Fruit fly (Drosophila melanogaster) whole organism, wandering third instar larva: ENCODE data around the gene CG43867.

Source experiments
- Abd-B ChIP-seq: fragments of >200 bp; optimal IDR thresholded peaks from 2 replicates; lab custom pipeline; 2017; ENCODE audit warnings: missing biosample characterization, missing genetic modification characterization
- CG32264 ChIP-seq: fragments of 200-800 bp; sonication (Bioruptor generic); optimal IDR thresholded peaks from 2 replicates; lab custom pipeline; 2016; ENCODE audit warnings: missing biosample characterization, missing genetic modification characterization
- CG9705 ChIP-seq: fragments of 200-800 bp; sonication (Bioruptor generic); optimal IDR thresholded peaks from 2 replicates; lab custom pipeline; 2018; ENCODE audit warnings: missing biosample characterization, mild to moderate bottlenecking, missing genetic modification characterization
- Dfd ChIP-seq: fragments of >200 bp; optimal IDR thresholded peaks from 2 replicates; lab custom pipeline; 2017; ENCODE audit warnings: missing biosample characterization, missing genetic modification characterization
- Dif ChIP-seq: fragments of 200-275, 200-300 bp; sonication (Bioruptor generic); optimal IDR thresholded peaks from 2 replicates; lab custom pipeline; 2018; ENCODE audit warnings: missing biosample characterization, missing genetic modification characterization; ENCODE audit not compliant: partially characterized antibody
- GATAd ChIP-seq: sonication (Bioruptor generic); optimal IDR thresholded peaks from 2 replicates; lab custom pipeline; 2016; ENCODE audit warnings: missing biosample characterization, missing genetic modification characterization
- HLH106 ChIP-seq: fragments of 200-800 bp; optimal IDR thresholded peaks from 3 replicates; lab custom pipeline; 2019; ENCODE audit warnings: missing biosample characterization, mild to moderate bottlenecking, missing genetic modification characterization, moderate library complexity
- Hr78 ChIP-seq: fragments of >200 bp; optimal IDR thresholded peaks from 2 replicates; lab custom pipeline; 2017; ENCODE audit warnings: missing biosample characterization, missing genetic modification characterization
- Hr83 ChIP-seq: fragments of 200-300 bp; sonication (Bioruptor generic); optimal IDR thresholded peaks from 2 replicates; lab custom pipeline; 2016; ENCODE audit warnings: missing biosample characterization, mild to moderate bottlenecking, missing genetic modification characterization, moderate library complexity; ENCODE audit not compliant: poor library complexity, severe bottlenecking
- Jra ChIP-seq: sonication (Bioruptor generic); optimal IDR thresholded peaks from 2 replicates; lab custom pipeline; 2016; ENCODE audit warnings: missing biosample characterization, missing genetic modification characterization
- Mio ChIP-seq: sonication (Bioruptor generic); optimal IDR thresholded peaks from 2 replicates; lab custom pipeline; 2016; ENCODE audit warnings: missing biosample characterization, missing genetic modification characterization
- Myc ChIP-seq: fragments of >200 bp; optimal IDR thresholded peaks from 2 replicates; lab custom pipeline; 2017
- N ChIP-seq: fragments of >200 bp; optimal IDR thresholded peaks from 2 replicates; lab custom pipeline; 2018; ENCODE audit warnings: missing biosample characterization, missing external identifiers, missing genetic modification characterization
- OdsH ChIP-seq: fragments of 200-800 bp; sonication (Bioruptor generic); optimal IDR thresholded peaks from 2 replicates; lab custom pipeline; 2016; ENCODE audit warnings: missing biosample characterization, mild to moderate bottlenecking, missing genetic modification characterization
- Rel ChIP-seq, 2 experiments: fragments of 200-800 bp; sonication (Bioruptor generic) in 1 of 2; optimal IDR thresholded peaks; 2 replicates in 1 of 2; 3 replicates in 1 of 2; lab custom pipeline; 2016 to 2019; ENCODE audit warnings: mild to moderate bottlenecking in 2 of 2, missing biosample characterization in 2 of 2, missing genetic modification characterization in 2 of 2, moderate library complexity in 1 of 2
- Sp1 ChIP-seq: fragments of 200-800 bp; sonication (Bioruptor generic); optimal IDR thresholded peaks from 3 replicates; lab custom pipeline; 2019; ENCODE audit warnings: missing biosample characterization, mild to moderate bottlenecking, missing genetic modification characterization, moderate library complexity
- Vsx2 ChIP-seq: fragments of 200-300, 225-300 bp; sonication (Bioruptor generic); optimal IDR thresholded peaks from 2 replicates; lab custom pipeline; 2018; ENCODE audit warnings: missing biosample characterization, missing genetic modification characterization; ENCODE audit not compliant: partially characterized antibody
- br ChIP-seq: fragments of 200-800 bp; sonication (Bioruptor generic); optimal IDR thresholded peaks from 2 replicates; lab custom pipeline; 2016; ENCODE audit warnings: missing biosample characterization, missing genetic modification characterization
- brk ChIP-seq: fragments of 200-800 bp; sonication (Bioruptor generic); optimal IDR thresholded peaks from 2 replicates; lab custom pipeline; 2016; ENCODE audit warnings: missing biosample characterization, mild to moderate bottlenecking, missing genetic modification characterization
- dl ChIP-seq, 2 experiments: fragments of 175-275, 200-275 bp in 1 of 2; fragments of 200-275 bp in 1 of 2; sonication (Bioruptor generic); optimal IDR thresholded peaks; lab custom pipeline; 2018; ENCODE audit warnings: mild to moderate bottlenecking in 2 of 2, missing biosample characterization in 2 of 2, missing genetic modification characterization in 2 of 2, moderate library complexity in 2 of 2; ENCODE audit not compliant: partially characterized antibody in 2 of 2, insufficient read depth in 1 of 2
- dmrt93B ChIP-seq: fragments of 200-800 bp; sonication (Bioruptor generic); optimal IDR thresholded peaks from 2 replicates; lab custom pipeline; 2018; ENCODE audit warnings: missing biosample characterization, mild to moderate bottlenecking, missing genetic modification characterization
- dsf ChIP-seq: sonication (Bioruptor generic); optimal IDR thresholded peaks from 2 replicates; lab custom pipeline; 2016; ENCODE audit warnings: missing biosample characterization, missing genetic modification characterization, borderline replicate concordance
- ey ChIP-seq: fragments of 200-800 bp; sonication (Bioruptor generic); optimal IDR thresholded peaks from 2 replicates; lab custom pipeline; 2016; ENCODE audit warnings: missing biosample characterization, missing genetic modification characterization
- foxo ChIP-seq, 2 experiments: fragments of 200-800 bp; sonication (Bioruptor generic); optimal IDR thresholded peaks; 2 replicates in 1 of 2; 3 replicates in 1 of 2; lab custom pipeline; 2016 to 2017; ENCODE audit warnings: missing biosample characterization in 2 of 2, missing genetic modification characterization in 2 of 2
- fru ChIP-seq: fragments of 200-800 bp; sonication (Bioruptor generic); optimal IDR thresholded peaks from 3 replicates; lab custom pipeline; 2016; ENCODE audit warnings: missing biosample characterization, mild to moderate bottlenecking, missing genetic modification characterization
- h ChIP-seq: fragments of 200-800 bp; sonication (Bioruptor generic); optimal IDR thresholded peaks from 3 replicates; lab custom pipeline; 2016; ENCODE audit warnings: missing biosample characterization, mild to moderate bottlenecking, missing genetic modification characterization
- jim ChIP-seq: fragments of 175-275, 200-325 bp; sonication (Bioruptor generic); optimal IDR thresholded peaks from 2 replicates; lab custom pipeline; 2016; ENCODE audit warnings: missing biosample characterization, mild to moderate bottlenecking, missing genetic modification characterization
- lola ChIP-seq: fragments of >200 bp; optimal IDR thresholded peaks from 2 replicates; lab custom pipeline; 2017; ENCODE audit warnings: missing biosample characterization, missing genetic modification characterization
- psq ChIP-seq: fragments of 200-800 bp; sonication (Bioruptor generic); optimal IDR thresholded peaks from 3 replicates; lab custom pipeline; 2017; ENCODE audit warnings: missing biosample characterization, mild to moderate bottlenecking, missing genetic modification characterization, moderate library complexity
- rgr ChIP-seq: fragments of 200-800 bp; sonication (Bioruptor generic); optimal IDR thresholded peaks from 3 replicates; lab custom pipeline; 2016; ENCODE audit warnings: missing biosample characterization, mild to moderate bottlenecking, missing genetic modification characterization
- sage ChIP-seq: fragments of 200-800 bp; sonication (Bioruptor generic); optimal IDR thresholded peaks from 2 replicates; lab custom pipeline; 2016; ENCODE audit warnings: missing biosample characterization, mild to moderate bottlenecking, missing genetic modification characterization
- sv ChIP-seq: fragments of 200-800 bp; sonication (Bioruptor generic); optimal IDR thresholded peaks from 3 replicates; lab custom pipeline; 2016; ENCODE audit warnings: missing biosample characterization, missing genetic modification characterization
- tai ChIP-seq: sonication (Bioruptor generic); optimal IDR thresholded peaks from 2 replicates; lab custom pipeline; 2016; ENCODE audit warnings: missing biosample characterization, missing genetic modification characterization
- usp ChIP-seq: fragments of >200 bp; optimal IDR thresholded peaks from 2 replicates; lab custom pipeline; 2017; ENCODE audit warnings: missing biosample characterization, missing genetic modification characterization
- woc ChIP-seq: sonication (Bioruptor generic); optimal IDR thresholded peaks from 2 replicates; lab custom pipeline; 2016; ENCODE audit warnings: missing biosample characterization, mild to moderate bottlenecking, missing genetic modification characterization

CG43867 gene

dm6 chrX:953807-954206 is 26.0 kb upstream of the CG43867 start:
- no peak for TF ChIP-seq Myc
- TF ChIP-seq jim (GFP tag; lab: Kevin White, UChicago) = no peak
- peak; percentile 13 for TF ChIP-seq rgr (GFP tag; lab: Kevin White, UChicago)
- no peak for TF ChIP-seq sv (GFP tag; lab: Kevin White, UChicago)
- TF ChIP-seq tai = no peak
- no peak for TF ChIP-seq Abd-B
- no peak for TF ChIP-seq Mio
- TF ChIP-seq dmrt93B (GFP tag; lab: Kevin White, UChicago) = no peak
- TF ChIP-seq psq = no peak
- no peak for TF ChIP-seq Hr83 (GFP tag; lab: Kevin White, UChicago)
- TF ChIP-seq OdsH (GFP tag; lab: Kevin White, UChicago) = no peak
- TF ChIP-seq HLH106 (tag; lab: Kevin White, UChicago) = no peak
- no peak for TF ChIP-seq sage (GFP tag; lab: Kevin White, UChicago)
- TF ChIP-seq Dif (GFP tag; lab: Kevin White, UChicago) = no peak
- no peak for TF ChIP-seq dl (GFP tag; optimal IDR thresholded peaks at IDR 0.05; lab: Kevin White, UChicago; ENCODE audit: insufficient read depth in 1 of 2, partially characterized antibody in 2 of 2)
- TF ChIP-seq CG9705 (GFP tag; lab: Kevin White, UChicago) = no peak
- no peak for TF ChIP-seq ey (GFP tag; lab: Kevin White, UChicago)
- TF ChIP-seq Jra (GFP tag; lab: Kevin White, UChicago) = no peak
- TF ChIP-seq h = peak; percentile 8
- peak in 1 of 2 experiments; percentile 26 for TF ChIP-seq foxo (GFP tag; optimal IDR thresholded peaks at IDR 0.05; lab: Kevin White, UChicago)
- no peak for TF ChIP-seq brk (GFP tag; lab: Kevin White, UChicago)
- TF ChIP-seq usp (GFP tag; lab: Kevin White, UChicago) = no peak
- no peak for TF ChIP-seq Rel (GFP tag; optimal IDR thresholded peaks at IDR 0.05; lab: Kevin White, UChicago)
- no peak for TF ChIP-seq Rel (tag; optimal IDR thresholded peaks at IDR 0.05; lab: Kevin White, UChicago)
- TF ChIP-seq, all 38 proteins: peak for 3

dm6 chrX:951800-952199 is 24.0 kb upstream of the CG43867 start, which contains the start of gene CG3690:
CG3690 (minus strand) TSS chrX:951900.
- TF ChIP-seq CG9705 (GFP tag; lab: Kevin White, UChicago) = no peak
- no peak for TF ChIP-seq Dfd (GFP tag; lab: Kevin White, UChicago)
- no peak for TF ChIP-seq Hr83 (GFP tag; lab: Kevin White, UChicago)
- no peak for TF ChIP-seq OdsH (GFP tag; lab: Kevin White, UChicago)
- no peak for TF ChIP-seq foxo (GFP tag; optimal IDR thresholded peaks at IDR 0.05; lab: Kevin White, UChicago)
- no peak for TF ChIP-seq sv (GFP tag; lab: Kevin White, UChicago)
- TF ChIP-seq fru (GFP tag; lab: Kevin White, UChicago) = no peak
- TF ChIP-seq Jra (GFP tag; lab: Kevin White, UChicago) = no peak

dm6 chrX:948285-948556 is 20.4 kb upstream of the CG43867 start:
- TF ChIP-seq h (peak; percentile 9), woc (GFP tag; lab: Kevin White, UChicago) (no peak), br (GFP tag; lab: Kevin White, UChicago) (no peak), Rel (GFP tag; optimal IDR thresholded peaks at IDR 0.05; lab: Kevin White, UChicago) (no peak), Rel (tag; optimal IDR thresholded peaks at IDR 0.05; lab: Kevin White, UChicago) (no peak), foxo (GFP tag; optimal IDR thresholded peaks at IDR 0.05; lab: Kevin White, UChicago) (peak in 1 of 2 experiments; percentile 18)

- TF ChIP-seq Dfd (GFP tag; lab: Kevin White, UChicago) (no peak), usp (GFP tag; lab: Kevin White, UChicago) (no peak), Vsx2 (no peak), N (no peak), psq (peak; percentile 44), Rel (GFP tag; optimal IDR thresholded peaks at IDR 0.05; lab: Kevin White, UChicago) (no peak), Rel (tag; optimal IDR thresholded peaks at IDR 0.05; lab: Kevin White, UChicago) (no peak), fru (GFP tag; lab: Kevin White, UChicago) (peak; percentile 61), Jra (GFP tag; lab: Kevin White, UChicago) (no peak), ey (GFP tag; lab: Kevin White, UChicago) (peak; percentile 40), tai (no peak), CG32264 (GFP tag; lab: Kevin White, UChicago) (no peak), jim (GFP tag; lab: Kevin White, UChicago) (no peak), rgr (GFP tag; lab: Kevin White, UChicago) (peak; percentile 43), OdsH (GFP tag; lab: Kevin White, UChicago) (peak; percentile 53), Hr83 (GFP tag; lab: Kevin White, UChicago) (no peak), HLH106 (tag; lab: Kevin White, UChicago) (peak; percentile 57), dmrt93B (GFP tag; lab: Kevin White, UChicago) (peak; percentile 55), lola (GFP tag; lab: Kevin White, UChicago) (no peak), dl (GFP tag; optimal IDR thresholded peaks at IDR 0.05; lab: Kevin White, UChicago; ENCODE audit: insufficient read depth in 1 of 2, partially characterized antibody in 2 of 2) (no peak), br (GFP tag; lab: Kevin White, UChicago) (peak; percentile 57), Sp1 (GFP tag; lab: Kevin White, UChicago) (peak; percentile 53), foxo (GFP tag; optimal IDR thresholded peaks at IDR 0.05; lab: Kevin White, UChicago) (peak in 1 of 2 experiments; percentile 58), h (peak; percentile 27), sv (GFP tag; lab: Kevin White, UChicago) (peak; percentile 21), Hr78 (no peak), GATAd (GFP tag; lab: Kevin White, UChicago) (no peak), dsf (GFP tag; lab: Kevin White, UChicago) (no peak)
- TF ChIP-seq, all 38 proteins: peak for 12
Measured at dm6 chrX:947450-948284, 19.9 kb upstream of the CG43867 start, which contains the start of gene CG3699. CG3699 (minus strand) TSS chrX:947500.
